Fruit fly (Drosophila melanogaster) whole organism, adult: ENCODE measurements around the gene CG5515.

Source experiments
- CG11617 ChIP-seq: fragments of 200-800 bp; sonication (Bioruptor generic); optimal IDR thresholded peaks from 2 replicates; lab custom pipeline; 2017; ENCODE audit warnings: mild to moderate bottlenecking, missing biosample characterization, missing genetic modification reagents, missing genetic modification characterization
- CG12768 ChIP-seq: fragments of 200-800 bp; sonication (Bioruptor generic); optimal IDR thresholded peaks from 2 replicates; lab custom pipeline; 2017; ENCODE audit warnings: missing biosample characterization, missing genetic modification characterization, mild to moderate bottlenecking, moderate library complexity, missing genetic modification reagents
- CG14711 ChIP-seq: fragments of 200-800 bp; sonication (Bioruptor generic); optimal IDR thresholded peaks from 2 replicates; lab custom pipeline; 2018; ENCODE audit warnings: missing biosample characterization, mild to moderate bottlenecking, missing genetic modification characterization, moderate library complexity
- CG1620 ChIP-seq: fragments of 200-800 bp; sonication (Bioruptor generic); optimal IDR thresholded peaks from 2 replicates; lab custom pipeline; 2016; ENCODE audit warnings: missing biosample characterization, missing genetic modification characterization
- CG33017 ChIP-seq: fragments of 200-800 bp; sonication (Bioruptor generic); optimal IDR thresholded peaks from 2 replicates; lab custom pipeline; 2018; ENCODE audit warnings: missing biosample characterization, mild to moderate bottlenecking, missing genetic modification characterization, moderate library complexity
- CG5204 ChIP-seq: fragments of 200-800 bp; sonication (Bioruptor generic); optimal IDR thresholded peaks from 2 replicates; lab custom pipeline; 2016; ENCODE audit warnings: missing biosample characterization, missing genetic modification characterization
- CG7045 ChIP-seq: fragments of 200-800 bp; sonication (Bioruptor generic); optimal IDR thresholded peaks from 2 replicates; lab custom pipeline; 2017; ENCODE audit warnings: missing biosample characterization, mild to moderate bottlenecking, missing genetic modification characterization
- CG7101 ChIP-seq: fragments of 200-800 bp; sonication (Bioruptor generic); optimal IDR thresholded peaks from 2 replicates; lab custom pipeline; 2018; ENCODE audit warnings: missing biosample characterization, mild to moderate bottlenecking, missing genetic modification characterization, moderate library complexity
- Clk ChIP-seq: fragments of 200-800 bp; sonication (Bioruptor generic); optimal IDR thresholded peaks from 2 replicates; lab custom pipeline; 2017; ENCODE audit warnings: missing biosample characterization, missing genetic modification characterization
- Crg-1 ChIP-seq: fragments of 200-800 bp; sonication (Bioruptor generic); optimal IDR thresholded peaks from 2 replicates; lab custom pipeline; 2016; ENCODE audit warnings: missing biosample characterization, missing genetic modification characterization
- Hr96 ChIP-seq: fragments of 200-800 bp; sonication (Bioruptor generic); optimal IDR thresholded peaks from 2 replicates; lab custom pipeline; 2016; ENCODE audit warnings: missing biosample characterization, missing genetic modification characterization
- Mnt ChIP-seq: fragments of 200-800 bp; sonication (Bioruptor generic); optimal IDR thresholded peaks from 2 replicates; lab custom pipeline; 2016; ENCODE audit warnings: missing biosample characterization, mild to moderate bottlenecking, missing genetic modification characterization
- bab1 ChIP-seq: fragments of 200-800 bp; sonication (Bioruptor generic); optimal IDR thresholded peaks from 3 replicates; lab custom pipeline; 2019; ENCODE audit warnings: missing biosample characterization, mild to moderate bottlenecking, missing genetic modification characterization, moderate library complexity
- cic ChIP-seq: fragments of 200-800 bp; sonication (Bioruptor generic); optimal IDR thresholded peaks from 2 replicates; lab custom pipeline; 2017; ENCODE audit warnings: missing biosample characterization, mild to moderate bottlenecking, missing genetic modification characterization, moderate library complexity
- cnc ChIP-seq, 2 experiments: fragments of >200 bp; optimal IDR thresholded peaks; 2 replicates each; lab custom pipeline; 2017
- kay ChIP-seq: fragments of 200-800 bp; sonication (Bioruptor generic); peaks from one replicate; lab custom pipeline; 2016; ENCODE audit warnings: missing biosample characterization, missing genetic modification characterization, borderline replicate concordance
- ovo ChIP-seq: fragments of 200-800 bp; sonication (Bioruptor generic); optimal IDR thresholded peaks from 2 replicates; lab custom pipeline; 2016; ENCODE audit warnings: missing biosample characterization, missing genetic modification characterization
- pad ChIP-seq: fragments of 200-800 bp; sonication (Bioruptor generic); optimal IDR thresholded peaks from 3 replicates; lab custom pipeline; 2017; ENCODE audit warnings: missing biosample characterization, missing genetic modification characterization, mild to moderate bottlenecking, moderate library complexity, missing genetic modification reagents
- tj ChIP-seq: fragments of 200-800 bp; sonication (Bioruptor generic); optimal IDR thresholded peaks from 3 replicates; lab custom pipeline; 2017; ENCODE audit warnings: missing biosample characterization, mild to moderate bottlenecking, missing genetic modification characterization, moderate library complexity
- toe ChIP-seq: fragments of 200-800 bp; sonication (Bioruptor generic); optimal IDR thresholded peaks from 2 replicates; lab custom pipeline; 2016; ENCODE audit warnings: missing biosample characterization, missing genetic modification characterization

Gene CG5515

DNA sequence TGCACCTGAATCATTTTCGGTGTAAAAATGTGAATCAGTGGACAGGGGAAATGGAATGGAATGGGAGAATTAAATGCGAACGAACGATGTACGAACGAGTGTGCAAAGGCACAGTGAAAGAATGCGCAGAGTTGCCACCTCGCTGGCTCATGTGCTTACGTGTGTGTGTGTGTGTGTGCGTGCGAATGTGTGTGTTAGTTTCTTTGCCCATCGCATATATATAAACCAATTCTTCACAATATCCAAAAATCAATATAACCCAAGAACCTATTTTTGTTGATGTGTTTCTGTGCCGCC lies 42.5 kb upstream of the CG5515 start:
- no peak for TF ChIP-seq cnc (optimal IDR thresholded peaks at IDR 0.05; lab: Kevin White, UChicago)
- TF ChIP-seq bab1 (GFP tag; lab: Kevin White, UChicago), result no peak
- TF ChIP-seq CG14711 (tag; lab: Kevin White, UChicago), result peak; percentile 70
- TF ChIP-seq CG5204 (GFP tag; lab: Kevin White, UChicago), result no peak
- no peak for TF ChIP-seq CG7045 (GFP tag; lab: Kevin White, UChicago)
- peak; percentile 67 for TF ChIP-seq pad (GFP tag; lab: Kevin White, UChicago)
- TF ChIP-seq cic (GFP tag; lab: Kevin White, UChicago), result no peak
- no peak for TF ChIP-seq ovo (GFP tag; lab: Kevin White, UChicago)
- TF ChIP-seq toe, result no peak
- TF ChIP-seq Mnt (GFP tag; lab: Kevin White, UChicago), result peak; percentile 62

DNA sequence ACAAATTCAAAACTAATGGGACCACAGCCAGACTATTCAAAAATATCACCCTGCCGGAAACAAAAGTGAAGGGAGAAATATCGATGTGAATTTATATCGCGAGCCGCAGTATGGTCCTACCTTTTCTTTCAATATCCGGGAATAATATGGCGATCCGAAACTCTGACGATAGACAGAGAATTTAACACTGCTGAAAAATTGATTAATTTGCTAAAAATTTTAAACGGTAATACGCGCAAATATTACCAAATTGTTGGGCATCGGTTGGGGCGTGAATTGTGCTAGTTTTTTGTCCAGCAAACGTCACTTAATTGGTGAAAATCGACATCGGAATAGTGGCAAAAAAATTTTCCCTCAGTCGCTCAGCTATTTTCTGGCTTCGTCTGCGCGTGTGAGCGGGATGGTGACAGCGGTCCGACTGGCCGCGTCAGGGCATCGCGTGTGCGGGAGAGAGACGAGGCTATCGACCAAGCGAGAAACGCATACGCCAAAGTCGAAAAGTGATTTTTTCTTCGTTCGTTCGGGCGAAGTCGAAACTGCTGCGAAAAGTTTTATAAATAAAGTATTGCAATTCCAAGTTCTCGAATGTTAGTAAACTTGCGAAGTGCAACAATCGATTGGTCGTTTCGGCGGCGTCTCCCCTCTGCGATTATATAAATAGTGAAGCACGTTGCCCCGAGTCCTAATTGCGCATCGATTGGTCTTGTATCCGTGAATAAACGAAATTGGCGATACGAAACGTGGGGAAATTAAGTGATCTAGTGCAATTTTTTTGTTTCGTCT lies 41.9 kb upstream of the CG5515 start, which contains the start of gene mask:
mask (plus strand) TSS at position 140 of the 783 bp plus-strand sequence.
- no peak for TF ChIP-seq CG5204 (GFP tag; lab: Kevin White, UChicago)
- peak; percentile 64 for TF ChIP-seq tj (GFP tag; lab: Kevin White, UChicago)
- TF ChIP-seq CG12768, result peak; percentile 67
- TF ChIP-seq bab1 (GFP tag; lab: Kevin White, UChicago), result peak; percentile 73
- peak; percentile 90 for TF ChIP-seq Crg-1
- peak; percentile 90 for TF ChIP-seq ovo (GFP tag; lab: Kevin White, UChicago)
- peak; percentile 90 for TF ChIP-seq CG11617
- no peak for TF ChIP-seq Clk (GFP tag; lab: Kevin White, UChicago)
- peak; percentile 50 for TF ChIP-seq CG33017 (tag; lab: Kevin White, UChicago)
- no peak for TF ChIP-seq kay (GFP tag; lab: Kevin White, UChicago)
- TF ChIP-seq toe, result peak; percentile 87
- peak; percentile 43 for TF ChIP-seq pad (GFP tag; lab: Kevin White, UChicago)
- TF ChIP-seq cnc (optimal IDR thresholded peaks at IDR 0.05; lab: Kevin White, UChicago), result no peak
- peak; percentile 70 for TF ChIP-seq Mnt (GFP tag; lab: Kevin White, UChicago)
- peak; percentile 90 for TF ChIP-seq Hr96
- TF ChIP-seq cic (GFP tag; lab: Kevin White, UChicago), result peak; percentile 29
- peak; percentile 39 for TF ChIP-seq CG14711 (tag; lab: Kevin White, UChicago)
- TF ChIP-seq CG1620, result peak; percentile 93
- TF ChIP-seq CG7045 (GFP tag; lab: Kevin White, UChicago), result peak; percentile 82
- TF ChIP-seq CG7101 (tag; lab: Kevin White, UChicago), result peak; percentile 84

DNA sequence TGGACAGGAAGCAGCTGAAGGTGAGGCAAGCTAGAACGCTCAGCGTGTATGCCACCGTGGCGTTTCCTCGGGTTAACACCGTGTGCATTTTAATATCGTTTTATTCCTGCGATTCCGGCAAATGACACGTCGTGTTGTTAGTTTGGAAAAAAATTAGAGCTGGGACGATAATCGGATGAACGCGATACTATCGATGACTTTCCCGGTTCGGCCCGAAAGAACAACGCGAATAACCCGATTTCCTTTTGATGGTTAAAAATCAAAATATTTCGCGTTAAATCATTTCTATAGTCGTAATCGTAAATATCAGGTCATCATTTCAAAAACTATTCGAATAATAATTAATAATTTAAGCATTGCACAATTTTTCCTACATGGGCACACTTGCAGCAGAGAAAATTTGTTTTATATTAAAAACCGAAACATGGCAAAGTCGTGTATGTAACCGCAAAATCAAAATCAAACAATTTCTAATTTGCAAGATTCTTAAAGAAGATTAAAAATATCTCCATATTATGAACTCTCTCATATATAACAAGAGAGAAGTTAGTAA lies 41.2 kb upstream of the CG5515 start, which contains the start of gene Spase22-23:
Spase22-23 (minus strand) TSS at position 166 of the 553 bp plus-strand sequence.
- TF ChIP-seq toe, result no peak
- TF ChIP-seq CG12768, result no peak
- TF ChIP-seq cic (GFP tag; lab: Kevin White, UChicago), result no peak
- TF ChIP-seq pad (GFP tag; lab: Kevin White, UChicago), result no peak
- TF ChIP-seq tj (GFP tag; lab: Kevin White, UChicago), result no peak
- TF ChIP-seq CG7045 (GFP tag; lab: Kevin White, UChicago), result no peak
- TF ChIP-seq CG1620, result no peak
- TF ChIP-seq kay (GFP tag; lab: Kevin White, UChicago), result no peak
- no peak for TF ChIP-seq bab1 (GFP tag; lab: Kevin White, UChicago)
- no peak for TF ChIP-seq Clk (GFP tag; lab: Kevin White, UChicago)
- TF ChIP-seq ovo (GFP tag; lab: Kevin White, UChicago), result no peak
- TF ChIP-seq CG14711 (tag; lab: Kevin White, UChicago), result no peak
- no peak for TF ChIP-seq Crg-1
- no peak for TF ChIP-seq CG7101 (tag; lab: Kevin White, UChicago)

DNA sequence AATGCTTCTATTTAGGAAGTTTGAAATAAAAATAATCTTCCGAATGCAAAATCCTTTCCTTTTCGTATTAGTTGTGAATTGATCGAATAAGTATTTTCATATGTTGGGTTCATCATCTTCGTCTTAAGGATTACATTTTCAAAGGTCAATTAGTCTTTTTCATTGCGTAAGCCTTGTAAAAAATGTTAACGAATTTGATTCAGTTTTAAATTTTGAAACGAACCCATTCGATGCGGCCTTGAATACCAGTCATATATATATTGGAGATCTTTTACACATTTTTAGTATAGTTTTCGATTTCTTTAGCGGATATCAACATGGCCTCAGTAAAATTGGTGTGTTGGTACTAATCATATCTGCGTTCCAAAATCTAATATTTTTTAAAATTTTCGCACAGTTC lies 40.0 kb upstream of the CG5515 start, which contains the start of gene Acp95EF:
Acp95EF (plus strand) TSS at position 301 of the 400 bp plus-strand sequence.
- no peak for TF ChIP-seq CG11617
- peak; percentile 71 for TF ChIP-seq kay (GFP tag; lab: Kevin White, UChicago)
- TF ChIP-seq bab1 (GFP tag; lab: Kevin White, UChicago), result no peak

DNA sequence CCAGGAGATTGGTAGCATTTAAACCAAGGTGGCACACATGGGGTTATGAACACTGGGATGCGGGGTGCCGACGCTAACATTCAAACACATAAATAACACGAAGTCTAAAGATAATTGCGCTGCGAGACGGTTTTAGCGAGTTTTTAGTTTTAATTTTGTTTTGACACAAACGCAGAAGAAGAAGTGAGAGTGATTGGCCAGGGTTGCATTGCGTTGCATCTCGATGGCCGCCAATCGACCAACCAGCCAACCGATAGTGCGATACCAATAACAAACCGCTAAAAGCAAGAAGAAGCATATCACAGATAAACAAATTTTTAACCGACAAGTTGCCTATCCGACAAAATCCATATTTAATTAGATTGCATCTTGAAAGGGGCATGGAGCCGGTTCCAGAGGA lies 38.0 kb upstream of the CG5515 start, which contains the start of the genes Spps and CG13609:
Spps (minus strand) TSS at position 191 of the 400 bp plus-strand sequence.
CG13609 (plus strand) TSS at position 280 of the 400 bp plus-strand sequence.
- peak; percentile 15 for TF ChIP-seq CG11617
- TF ChIP-seq cic (GFP tag; lab: Kevin White, UChicago), result peak; percentile 65
- no peak for TF ChIP-seq CG12768
- TF ChIP-seq bab1 (GFP tag; lab: Kevin White, UChicago), result peak; percentile 57
- TF ChIP-seq tj (GFP tag; lab: Kevin White, UChicago), result peak; percentile 21
